Fruit fly (Drosophila melanogaster) whole organism, embryonic: ENCODE data around the gene Vsp37A.
A peak's percentile ranks its signal among the peaks of the same experiment; 100 is the strongest.

Source experiments
- Atf6 ChIP-seq: fragments of 200-800 bp; sonication (Bioruptor generic); IDR thresholded peaks from 2 replicates; pipeline ENCODE4 v1.3.6; 2022; ENCODE audit warnings: missing biosample characterization, missing genetic modification characterization
- B-H2 ChIP-seq: fragments of 200-800 bp; sonication (Bioruptor generic); optimal IDR thresholded peaks from 2 replicates; lab custom pipeline; 2018; ENCODE audit warnings: missing biosample characterization, mild to moderate bottlenecking, missing genetic modification characterization
- CG1233 ChIP-seq: fragments of 200-800 bp; sonication (Bioruptor generic); optimal IDR thresholded peaks from 4 replicates; lab custom pipeline; 2018; ENCODE audit warnings: missing biosample characterization, mild to moderate bottlenecking, missing genetic modification characterization
- CG13775 ChIP-seq: fragments of 200-800 bp; sonication (Bioruptor generic); optimal IDR thresholded peaks from 3 replicates; lab custom pipeline; 2017; ENCODE audit warnings: missing biosample characterization, mild to moderate bottlenecking, missing genetic modification characterization
- CG15269 ChIP-seq: fragments of 200-800 bp; sonication (Bioruptor generic); optimal IDR thresholded peaks from 2 replicates; lab custom pipeline; 2018; ENCODE audit warnings: missing biosample characterization, mild to moderate bottlenecking, missing genetic modification characterization, moderate library complexity
- CG15601 ChIP-seq: fragments of 200-800 bp; sonication (Bioruptor generic); optimal IDR thresholded peaks from 3 replicates; lab custom pipeline; 2019; ENCODE audit warnings: missing biosample characterization, mild to moderate bottlenecking, missing genetic modification characterization, moderate library complexity
- CG1603 ChIP-seq: fragments of 200-800 bp; sonication (Bioruptor generic); optimal IDR thresholded peaks from 2 replicates; lab custom pipeline; 2019; ENCODE audit warnings: missing biosample characterization, mild to moderate bottlenecking, missing genetic modification characterization, moderate library complexity
- CG17186 ChIP-seq: fragments of 200-800 bp; sonication (Bioruptor generic); optimal IDR thresholded peaks from 3 replicates; lab custom pipeline; 2017; ENCODE audit warnings: missing biosample characterization, missing genetic modification reagents, missing genetic modification characterization
- CG17328 ChIP-seq: fragments of 200-800 bp; sonication (Bioruptor generic); IDR thresholded peaks from 2 replicates; pipeline ENCODE4 v1.3.6; 2022; ENCODE audit warnings: missing biosample characterization, missing genetic modification characterization
- CG1792 ChIP-seq: fragments of 200-800 bp; sonication (Bioruptor generic); optimal IDR thresholded peaks from 2 replicates; lab custom pipeline; 2016; ENCODE audit warnings: missing biosample characterization, missing genetic modification characterization
- CG18262 ChIP-seq: fragments of 200-800 bp; optimal IDR thresholded peaks from 3 replicates; lab custom pipeline; 2019; ENCODE audit warnings: missing biosample characterization, mild to moderate bottlenecking, missing genetic modification characterization, moderate library complexity
- CG2678 ChIP-seq: fragments of 200-800 bp; sonication (Bioruptor generic); optimal IDR thresholded peaks from 3 replicates; lab custom pipeline; 2019; ENCODE audit warnings: missing biosample characterization, mild to moderate bottlenecking, missing genetic modification characterization, moderate library complexity
- CG2712 ChIP-seq: fragments of 200-800 bp; optimal IDR thresholded peaks from 3 replicates; lab custom pipeline; 2019; ENCODE audit warnings: missing biosample characterization, mild to moderate bottlenecking, missing genetic modification characterization, moderate library complexity
- CG2875 ChIP-seq: fragments of 200-800 bp; sonication (Bioruptor generic); optimal IDR thresholded peaks from 2 replicates; lab custom pipeline; 2017; ENCODE audit warnings: missing biosample characterization, mild to moderate bottlenecking, missing genetic modification characterization, missing genetic modification reagents
- CG30020 ChIP-seq: fragments of 200-800 bp; optimal IDR thresholded peaks from 2 replicates; lab custom pipeline; 2019; ENCODE audit warnings: missing biosample characterization, mild to moderate bottlenecking, missing genetic modification characterization, moderate library complexity
- CG3847 ChIP-seq: fragments of 200-800 bp; sonication (Bioruptor generic); IDR thresholded peaks from 2 replicates; pipeline ENCODE4 v1.3.6; 2022; ENCODE audit warnings: missing biosample characterization, missing genetic modification characterization
- CG6689 ChIP-seq: fragments of 200-800 bp; sonication (Bioruptor generic); IDR thresholded peaks from 2 replicates; pipeline ENCODE4 v1.3.6; 2022; ENCODE audit warnings: missing biosample characterization, missing genetic modification characterization
- CG7556 ChIP-seq: fragments of 200-800 bp; sonication (Bioruptor generic); optimal IDR thresholded peaks from 2 replicates; lab custom pipeline; 2017; ENCODE audit warnings: missing biosample characterization, mild to moderate bottlenecking, missing genetic modification characterization
- CG9437 ChIP-seq: fragments of 200-800 bp; sonication (Bioruptor generic); optimal IDR thresholded peaks from 2 replicates; lab custom pipeline; 2018; ENCODE audit warnings: missing biosample characterization, mild to moderate bottlenecking, missing genetic modification characterization
- CG9727 ChIP-seq: fragments of 200-800 bp; sonication (Bioruptor generic); optimal IDR thresholded peaks from 3 replicates; lab custom pipeline; 2017; ENCODE audit warnings: missing biosample characterization, mild to moderate bottlenecking, missing genetic modification characterization
- CG9876 ChIP-seq: fragments of 200-800 bp; sonication (Bioruptor generic); optimal IDR thresholded peaks from 2 replicates; lab custom pipeline; 2016; ENCODE audit warnings: missing biosample characterization, missing genetic modification characterization
- CG9932 ChIP-seq: fragments of 200-800 bp; sonication (Bioruptor generic); IDR thresholded peaks from 2 replicates; pipeline ENCODE4 v1.3.6; 2022; ENCODE audit warnings: missing biosample characterization, missing genetic modification characterization
- CHES-1-like ChIP-seq: fragments of 200-800 bp; sonication (Bioruptor generic); optimal IDR thresholded peaks from 2 replicates; lab custom pipeline; 2016; ENCODE audit warnings: missing biosample characterization, missing genetic modification characterization
- D ChIP-seq, 2 experiments: fragments of 200-800 bp in 1 of 2; fragments of >200 bp in 1 of 2; sonication (Bioruptor generic) in 1 of 2; optimal IDR thresholded peaks; 2 replicates in 1 of 2; 3 replicates in 1 of 2; lab custom pipeline; 2017; ENCODE audit warnings: mild to moderate bottlenecking in 1 of 2, missing biosample characterization in 1 of 2, missing genetic modification characterization in 1 of 2, missing genetic modification reagents in 1 of 2
- Dad ChIP-seq: fragments of 200-800 bp; sonication (Bioruptor generic); optimal IDR thresholded peaks from 3 replicates; lab custom pipeline; 2016; ENCODE audit warnings: missing biosample characterization, missing genetic modification characterization
- E2f2 ChIP-seq: fragments of 200-800 bp; sonication (Bioruptor generic); IDR thresholded peaks from 2 replicates; pipeline ENCODE4 v1.3.6; 2022; ENCODE audit warnings: missing biosample characterization, missing genetic modification characterization
- Fer3 ChIP-seq: fragments of 200-800 bp; sonication (Bioruptor generic); optimal IDR thresholded peaks from 2 replicates; lab custom pipeline; 2018; ENCODE audit warnings: missing biosample characterization, mild to moderate bottlenecking, missing genetic modification characterization, moderate library complexity
- HmgD ChIP-seq: fragments of 200-800 bp; sonication (Bioruptor generic); optimal IDR thresholded peaks from 3 replicates; lab custom pipeline; 2016; ENCODE audit warnings: missing biosample characterization, missing genetic modification characterization
- Myb ChIP-seq: fragments of 200-800 bp; sonication (Bioruptor generic); optimal IDR thresholded peaks from 2 replicates; lab custom pipeline; 2016; ENCODE audit warnings: missing biosample characterization, missing genetic modification characterization
- Nf-YC ChIP-seq: fragments of 200-800 bp; optimal IDR thresholded peaks from 3 replicates; lab custom pipeline; 2019; ENCODE audit warnings: missing biosample characterization, mild to moderate bottlenecking, missing genetic modification characterization, moderate library complexity
- Rfx ChIP-seq: fragments of 200-800 bp; sonication (Bioruptor generic); IDR thresholded peaks from 2 replicates; pipeline ENCODE4 v1.3.6; 2022; ENCODE audit warnings: missing biosample characterization, missing genetic modification characterization
- Sox102F ChIP-seq: fragments of 200-800 bp; sonication (Bioruptor generic); optimal IDR thresholded peaks from 2 replicates; lab custom pipeline; 2018; ENCODE audit warnings: missing biosample characterization, mild to moderate bottlenecking, missing genetic modification characterization, moderate library complexity
- Vsx1 ChIP-seq: fragments of 200-800 bp; sonication (Bioruptor generic); optimal IDR thresholded peaks from 2 replicates; lab custom pipeline; 2017; ENCODE audit warnings: missing biosample characterization, mild to moderate bottlenecking, missing genetic modification characterization, missing genetic modification reagents
- bowl ChIP-seq: fragments of 200-800 bp; sonication (Bioruptor generic); IDR thresholded peaks from 2 replicates; pipeline ENCODE4 v1.3.6; 2022; ENCODE audit warnings: missing biosample characterization, missing genetic modification characterization
- br ChIP-seq: fragments of >200 bp; optimal IDR thresholded peaks from 2 replicates; lab custom pipeline; 2017
- chm ChIP-seq: fragments of 200-800 bp; sonication (Bioruptor generic); IDR thresholded peaks from 2 replicates; pipeline ENCODE4 v1.3.6; 2022; ENCODE audit warnings: missing biosample characterization, missing genetic modification characterization
- ci ChIP-seq: fragments of 200-800 bp; sonication (Bioruptor generic); IDR thresholded peaks from 3 replicates; pipeline ENCODE4 v1.3.6; 2022; ENCODE audit warnings: missing biosample characterization, missing genetic modification characterization
- ewg ChIP-seq: fragments of 200-800 bp; sonication (Bioruptor generic); optimal IDR thresholded peaks from 3 replicates; lab custom pipeline; 2017; ENCODE audit warnings: mild to moderate bottlenecking, missing biosample characterization, missing genetic modification reagents, missing genetic modification characterization
- exex ChIP-seq: fragments of 200-800 bp; sonication (Bioruptor generic); optimal IDR thresholded peaks from 4 replicates; lab custom pipeline; 2018; ENCODE audit warnings: missing biosample characterization, mild to moderate bottlenecking, missing genetic modification characterization, moderate library complexity
- fd102C ChIP-seq: fragments of 200-800 bp; sonication (Bioruptor generic); optimal IDR thresholded peaks from 2 replicates; lab custom pipeline; 2018; ENCODE audit warnings: missing biosample characterization, mild to moderate bottlenecking, missing genetic modification characterization, moderate library complexity
- fru ChIP-seq: fragments of >200 bp; optimal IDR thresholded peaks from 2 replicates; lab custom pipeline; 2017
- gem ChIP-seq: fragments of 200-800 bp; sonication (Bioruptor generic); optimal IDR thresholded peaks from 2 replicates; lab custom pipeline; 2019; ENCODE audit warnings: missing biosample characterization, mild to moderate bottlenecking, missing genetic modification characterization, moderate library complexity
- her ChIP-seq: fragments of 200-800 bp; sonication (Bioruptor generic); optimal IDR thresholded peaks from 2 replicates; lab custom pipeline; 2016; ENCODE audit warnings: missing biosample characterization, missing genetic modification characterization
- nerfin-1 ChIP-seq: fragments of 200-800 bp; sonication (Bioruptor generic); optimal IDR thresholded peaks from 3 replicates; lab custom pipeline; 2019; ENCODE audit warnings: missing biosample characterization, mild to moderate bottlenecking, missing genetic modification characterization, moderate library complexity
- nmo ChIP-seq: fragments of 200-800 bp; sonication (Bioruptor generic); optimal IDR thresholded peaks from 2 replicates; lab custom pipeline; 2018; ENCODE audit warnings: missing biosample characterization, mild to moderate bottlenecking, missing genetic modification characterization, moderate library complexity
- pzg ChIP-seq: fragments of 200-800 bp; sonication (Bioruptor generic); optimal IDR thresholded peaks from 3 replicates; lab custom pipeline; 2018; ENCODE audit warnings: missing biosample characterization, mild to moderate bottlenecking, missing genetic modification characterization, moderate library complexity
- slou ChIP-seq: fragments of 200-800 bp; sonication (Bioruptor generic); optimal IDR thresholded peaks from 3 replicates; lab custom pipeline; 2016; ENCODE audit warnings: missing biosample characterization, missing genetic modification characterization
- tll ChIP-seq, 2 experiments: fragments of 200-800 bp in 1 of 2; fragments of >200 bp in 1 of 2; sonication (Bioruptor generic) in 1 of 2; optimal IDR thresholded peaks; 2 replicates each; lab custom pipeline; 2017 to 2019; ENCODE audit warnings: missing biosample characterization in 2 of 2, missing genetic modification characterization in 2 of 2, mild to moderate bottlenecking in 1 of 2, moderate library complexity in 1 of 2
- vfl ChIP-seq: fragments of 200-800 bp; sonication (Bioruptor generic); optimal IDR thresholded peaks from 2 replicates; lab custom pipeline; 2016; ENCODE audit warnings: missing biosample characterization, missing genetic modification characterization
- zfh2 ChIP-seq: fragments of 200-800 bp; sonication (Bioruptor generic); optimal IDR thresholded peaks from 2 replicates; lab custom pipeline; 2016; ENCODE audit warnings: missing biosample characterization, missing genetic modification characterization

The Vsp37A gene

DNA sequence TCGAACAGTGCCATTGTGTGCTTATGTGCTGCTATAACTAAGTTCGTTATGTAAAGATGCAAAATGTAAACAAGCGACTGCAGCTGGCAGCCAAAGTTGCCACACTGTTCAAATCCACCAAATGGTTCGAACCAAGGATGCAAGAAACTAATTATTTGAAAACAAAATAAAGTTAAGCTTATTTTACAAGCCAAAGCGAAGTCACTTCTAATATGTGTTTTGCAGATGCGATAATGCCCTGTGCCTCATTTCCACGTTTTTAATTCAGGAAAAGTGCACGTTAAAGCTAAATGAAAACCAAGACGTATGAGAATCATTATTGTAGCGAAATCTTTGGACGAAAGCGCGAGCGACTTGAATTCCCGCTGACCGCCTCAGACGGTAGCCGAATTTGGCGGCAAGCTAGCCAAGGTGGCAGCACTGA lies at the start of gene Vsp37A, which contains the start of gene CG13365 (continued):
- peak; percentile 39 for TF ChIP-seq Fer3 (tag; lab: Kevin White, UChicago)
- peak; percentile 14 for TF ChIP-seq CG1603
- peak; percentile 67 for TF ChIP-seq CG1792 (GFP tag; lab: Kevin White, UChicago)
- no peak for TF ChIP-seq br
- peak; percentile 64 for TF ChIP-seq CG2678
- peak; percentile 55 for TF ChIP-seq Nf-YC (tag; lab: Kevin White, UChicago)
- peak; percentile 50 for TF ChIP-seq CG1233 (GFP tag; lab: Kevin White, UChicago)
- TF ChIP-seq pzg, result peak; percentile 50
- no peak for TF ChIP-seq fd102C (GFP tag; lab: Kevin White, UChicago)
- TF ChIP-seq ci (GFP tag; lab: Robert Waterston, UW), result peak; percentile 66; the same call in 2 of the 3 replicates
- peak; percentile 21 for TF ChIP-seq exex (tag; lab: Kevin White, UChicago)
- peak; percentile 39; the same call in 1 of the 2 replicates for TF ChIP-seq Rfx (GFP tag; lab: Robert Waterston, UW)
- peak; percentile 30; the same call in 1 of the 2 replicates for TF ChIP-seq CG6689 (GFP tag; lab: Robert Waterston, UW)
- peak; percentile 32 for TF ChIP-seq CG18262 (tag; lab: Kevin White, UChicago)
- TF ChIP-seq slou (GFP tag; lab: Kevin White, UChicago), result peak; percentile 7
- peak; percentile 38 for TF ChIP-seq CG2712 (tag; lab: Kevin White, UChicago)
- peak; percentile 62 for TF ChIP-seq E2f2 (GFP tag; lab: Robert Waterston, UW)
- peak; percentile 44 for TF ChIP-seq CG15269
- TF ChIP-seq CG13775 (GFP tag; lab: Kevin White, UChicago), result peak; percentile 51
- peak; percentile 31 for TF ChIP-seq vfl (GFP tag; lab: Kevin White, UChicago)
- TF ChIP-seq Sox102F (GFP tag; lab: Kevin White, UChicago), result peak; percentile 30
- peak; percentile 38 for TF ChIP-seq her (GFP tag; lab: Kevin White, UChicago)
- peak; percentile 7 for TF ChIP-seq ewg (GFP tag; lab: Kevin White, UChicago)
- TF ChIP-seq B-H2 (GFP tag; lab: Kevin White, UChicago), result peak; percentile 41
- TF ChIP-seq Vsx1 (GFP tag; lab: Kevin White, UChicago), result no peak
- no peak for TF ChIP-seq D (optimal IDR thresholded peaks at IDR 0.05; lab: Kevin White, UChicago)
- peak; percentile 11 for TF ChIP-seq D (GFP tag; optimal IDR thresholded peaks at IDR 0.05; lab: Kevin White, UChicago)
- TF ChIP-seq gem (tag; lab: Kevin White, UChicago), result peak; percentile 52
- TF ChIP-seq CG15601 (tag; lab: Kevin White, UChicago), result peak; percentile 38
- TF ChIP-seq zfh2 (GFP tag; lab: Kevin White, UChicago), result peak; percentile 51
- no peak for TF ChIP-seq bowl (GFP tag; lab: Robert Waterston, UW)
- TF ChIP-seq Myb (GFP tag; lab: Kevin White, UChicago), result peak; percentile 66
- TF ChIP-seq CHES-1-like (GFP tag; lab: Kevin White, UChicago), result peak; percentile 64
- TF ChIP-seq nerfin-1 (tag; lab: Kevin White, UChicago), result peak; percentile 43
- TF ChIP-seq CG2875 (GFP tag; lab: Kevin White, UChicago), result peak; percentile 34
- peak; percentile 47 for TF ChIP-seq CG9932
- TF ChIP-seq CG17186, result peak; percentile 57
- peak; percentile 60 for TF ChIP-seq nmo (GFP tag; lab: Kevin White, UChicago)
- peak; percentile 25 for TF ChIP-seq CG7556 (GFP tag; lab: Kevin White, UChicago)
- peak; percentile 5 for TF ChIP-seq CG9437 (GFP tag; lab: Kevin White, UChicago)
- TF ChIP-seq Dad (GFP tag; lab: Kevin White, UChicago), result peak; percentile 10
- TF ChIP-seq chm (GFP tag; lab: Robert Waterston, UW), result peak; percentile 25; the same call in 1 of the 2 replicates
- peak; percentile 14 for TF ChIP-seq HmgD (GFP tag; lab: Kevin White, UChicago)
- TF ChIP-seq CG9876 (GFP tag; lab: Kevin White, UChicago), result peak; percentile 47
- TF ChIP-seq CG3847 (GFP tag; lab: Robert Waterston, UW), result peak; percentile 65
- TF ChIP-seq tll (GFP tag; optimal IDR thresholded peaks at IDR 0.05; lab: Kevin White, UChicago), result peak in 1 of 2 experiments; percentile 80
- TF ChIP-seq fru, result no peak
- TF ChIP-seq CG30020 (tag; lab: Kevin White, UChicago), result peak; percentile 58
- peak; percentile 57 for TF ChIP-seq CG9727 (GFP tag; lab: Kevin White, UChicago)
- TF ChIP-seq CG17328, result peak; percentile 37; the same call in 1 of the 2 replicates
- TF ChIP-seq Atf6, result 0 out of 2 replicates have a peak, but pooled peaks have one; percentile 19
